Worm (Caenorhabditis elegans) whole organism, early embryonic: ENCODE results near the gene raga-1.

ENCODE experiments used
- F13C5.2 ChIP-seq: sonication (generic microtip); optimal IDR thresholded peaks from 2 replicates; lab custom pipeline; 2017; ENCODE audit warnings: mild to moderate bottlenecking, missing genetic modification characterization, inconsistent platforms, missing compliant biosample characterization
- aly-1 ChIP-seq: sonication (generic microtip); optimal IDR thresholded peaks from 2 replicates; lab custom pipeline; 2016; ENCODE audit warnings: missing genetic modification characterization, missing compliant biosample characterization
- ama-1 ChIP-seq: fragments of 150-350 bp; optimal IDR thresholded peaks from 2 replicates; lab custom pipeline; 2014
- ceh-13 ChIP-seq: fragments of 200-800 bp; sonication (Bioruptor generic); optimal IDR thresholded peaks from 2 replicates; lab custom pipeline; 2018; ENCODE audit warnings: mild to moderate bottlenecking, missing genetic modification characterization, missing compliant biosample characterization
- ets-7 ChIP-seq: sonication (generic microtip); optimal IDR thresholded peaks from 2 replicates; lab custom pipeline; 2016; ENCODE audit warnings: missing genotype, missing genetic modification characterization, missing compliant biosample characterization
- flt-1 ChIP-seq: fragments of 200-800 bp; sonication (Bioruptor generic); IDR thresholded peaks from 2 replicates; pipeline ENCODE4 v1.3.6; 2022; ENCODE audit warnings: missing genetic modification characterization, missing compliant biosample characterization
- hnd-1 ChIP-seq: sonication (generic microtip); optimal IDR thresholded peaks from 2 replicates; lab custom pipeline; 2016; ENCODE audit warnings: missing genetic modification characterization, missing compliant biosample characterization
- scrt-1 ChIP-seq: fragments of 200-800 bp; sonication (Bioruptor generic); IDR thresholded peaks from 2 replicates; pipeline ENCODE4 v1.3.6; 2022; ENCODE audit warnings: missing genetic modification characterization, missing compliant biosample characterization
- tbx-37 ChIP-seq: fragments of 200-800 bp; sonication (Bioruptor generic); conservative IDR thresholded peaks from 2 replicates; pipeline ENCODE4 v1.3.6; 2022; ENCODE audit warnings: missing genetic modification reagents, missing genetic modification characterization, missing compliant biosample characterization

DNA sequence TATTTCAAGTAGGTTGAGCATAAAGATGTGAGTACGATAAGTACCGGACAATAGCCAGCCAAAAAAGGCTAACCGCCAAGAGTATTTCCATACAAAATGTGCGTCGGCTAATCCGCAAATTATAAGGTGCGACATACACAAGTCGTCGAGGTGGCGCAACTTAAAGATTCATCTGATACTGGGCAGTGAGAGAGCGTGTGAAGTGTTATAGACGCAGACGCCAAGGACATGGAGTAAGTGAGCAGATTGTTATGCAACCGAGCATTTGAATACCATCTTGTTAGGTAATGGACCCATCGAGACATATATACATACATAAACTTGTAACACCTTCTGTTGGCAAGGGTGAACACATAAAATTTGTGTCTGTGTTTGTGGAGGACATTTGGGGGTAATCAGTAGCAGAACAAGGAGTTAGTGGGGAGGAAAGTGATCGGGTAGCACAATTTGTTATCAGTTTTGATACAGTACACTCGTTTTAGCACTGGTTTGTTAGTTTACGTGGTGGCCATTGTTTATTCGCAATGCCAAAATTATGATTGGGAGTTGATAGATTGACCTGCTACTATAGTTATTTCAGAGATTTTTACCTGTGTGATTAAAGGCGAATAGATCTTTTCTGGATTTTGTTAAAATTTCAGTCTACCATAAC, 15.8 kb upstream of the raga-1 start:
- TF ChIP-seq F13C5.2 (tag; lab: Kevin White, UChicago) (no peak), hnd-1 (no peak), ama-1 (lab: Kevin White, UChicago) (no peak), aly-1 (tag; lab: Kevin White, UChicago) (no peak), ets-7 (tag; lab: Kevin White, UChicago) (no peak), flt-1 (no peak), ceh-13 (GFP tag; lab: Kevin White, UChicago) (no peak), scrt-1 (GFP tag; lab: Robert Waterston, UW) (no peak), tbx-37 (GFP tag; lab: Robert Waterston, UW) (no peak)
